Worm (Caenorhabditis elegans): ENCODE measurements around the gene R07B7.10.
A peak's percentile ranks its signal among the peaks of the same experiment; 100 is the strongest.

R07B7.10 gene

ce11 chrV:12063036-12063435 is 20.0 kb upstream of the R07B7.10 start, which contains the start of gene clh-6:
Gene clh-6, minus strand, starts transcription at chrV:12063368.
- TF ChIP-seq efl-3 (GFP tag; optimal IDR thresholded peaks at IDR 0.05) (no peak), unc-30 (tag; optimal IDR thresholded peaks at IDR 0.05) (no peak), ama-1 (optimal IDR thresholded peaks at IDR 0.05) (peak; percentile 51), skn-1 (tag; optimal IDR thresholded peaks at IDR 0.05) (no peak), lir-3 (tag; optimal IDR thresholded peaks at IDR 0.05; ENCODE audit: poor library complexity) (no peak), efl-1 (optimal IDR thresholded peaks at IDR 0.05) (no peak), efl-1 (GFP tag; optimal IDR thresholded peaks at IDR 0.05 in 1 of 2) (peak in 1 of 2 experiments; percentile 64), pax-3 (tag; optimal IDR thresholded peaks at IDR 0.05) (peak; percentile 22), zag-1 (tag; optimal IDR thresholded peaks at IDR 0.05) (no peak), elt-2 (tag; optimal IDR thresholded peaks at IDR 0.05) (no peak), egl-27 (tag; optimal IDR thresholded peaks at IDR 0.05) (no peak)

ce11 chrV:12065369-12065768 is 17.6 kb upstream of the R07B7.10 start, which contains the start of gene pqn-53:
Gene pqn-53, minus strand, starts transcription at chrV:12065391.
- TF ChIP-seq nhr-47 (tag; optimal IDR thresholded peaks at IDR 0.05) (no peak), nhr-85 (tag) (peak; percentile 64), rnt-1 (tag; optimal IDR thresholded peaks at IDR 0.05) (peak; percentile 50), lin-14 (GFP tag; optimal IDR thresholded peaks at IDR 0.05) (peak; percentile 63), nhr-76 (tag; optimal IDR thresholded peaks at IDR 0.05) (no peak), ets-5 (GFP tag; IDR thresholded peaks at IDR 0.05) (no peak), pag-3 (tag; optimal IDR thresholded peaks at IDR 0.05; ENCODE audit: borderline replicate concordance, insufficient read depth) (peak; percentile 30), fos-1 (tag; optimal IDR thresholded peaks at IDR 0.05) (peak; percentile 18), lsy-2 (tag; optimal IDR thresholded peaks at IDR 0.05) (peak in 1 of 2 experiments; percentile 21), snu-23 (GFP tag; optimal IDR thresholded peaks at IDR 0.05) (peak; percentile 8), nhr-71 (tag; optimal IDR thresholded peaks at IDR 0.05) (no peak), efl-1 (optimal IDR thresholded peaks at IDR 0.05) (peak in 1 of 2 experiments; percentile 5), efl-1 (GFP tag; optimal IDR thresholded peaks at IDR 0.05 in 1 of 2) (peak; percentile 6 to 71)

- TF ChIP-seq elt-2 (tag; optimal IDR thresholded peaks at IDR 0.05) (no peak), unc-62 (GFP tag; optimal IDR thresholded peaks at IDR 0.05) (no peak), nhr-77 (tag; optimal IDR thresholded peaks at IDR 0.05) (no peak), lin-39 (tag; optimal IDR thresholded peaks at IDR 0.05) (no peak), lin-13 (GFP tag; optimal IDR thresholded peaks at IDR 0.05) (no peak), pax-3 (tag; optimal IDR thresholded peaks at IDR 0.05) (peak; percentile 52), mdl-1 (tag; optimal IDR thresholded peaks at IDR 0.05) (no peak), F16B12.6 (tag; optimal IDR thresholded peaks at IDR 0.05) (peak; percentile 82), snu-23 (GFP tag; optimal IDR thresholded peaks at IDR 0.05) (peak; percentile 34), lsy-2 (tag; optimal IDR thresholded peaks at IDR 0.05) (peak; percentile 40 to 60), ceh-82 (tag; optimal IDR thresholded peaks at IDR 0.05) (peak in 1 of 3 experiments; percentile 8), Y116A8C.19 (tag; optimal IDR thresholded peaks at IDR 0.05; ENCODE audit: borderline replicate concordance) (no peak), efl-1 (optimal IDR thresholded peaks at IDR 0.05) (peak; percentile 13 to 42), efl-1 (GFP tag; optimal IDR thresholded peaks at IDR 0.05 in 1 of 2) (peak; percentile 59 to 94), ztf-4 (tag; optimal IDR thresholded peaks at IDR 0.05) (no peak), ceh-63 (GFP tag; optimal IDR thresholded peaks at IDR 0.05) (no peak), dsc-1 (tag; optimal IDR thresholded peaks at IDR 0.05) (no peak), xbp-1 (tag; optimal IDR thresholded peaks at IDR 0.05) (peak; percentile 19), ceh-90 (tag; optimal IDR thresholded peaks at IDR 0.05) (no peak), nhr-71 (tag; optimal IDR thresholded peaks at IDR 0.05) (peak; percentile 25), zip-4 (GFP tag; optimal IDR thresholded peaks at IDR 0.05) (no peak), lir-3 (tag; optimal IDR thresholded peaks at IDR 0.05; ENCODE audit: poor library complexity) (peak; percentile 1), isw-1 (GFP tag; IDR thresholded peaks at IDR 0.05) (no peak), blmp-1 (tag; optimal IDR thresholded peaks at IDR 0.05) (peak; percentile 34), nhr-90 (tag; optimal IDR thresholded peaks at IDR 0.05; ENCODE audit: poor library complexity) (peak; percentile 14), ces-1 (GFP tag; optimal IDR thresholded peaks at IDR 0.05) (no peak), lin-35 (GFP tag; optimal IDR thresholded peaks at IDR 0.05) (peak; percentile 20 to 57), lin-14 (GFP tag; optimal IDR thresholded peaks at IDR 0.05) (no peak), alr-1 (tag; optimal IDR thresholded peaks at IDR 0.05; ENCODE audit: borderline replicate concordance) (no peak), dpl-1 (GFP tag; optimal IDR thresholded peaks at IDR 0.05) (peak; percentile 18 to 53 (median 22)), C16A3.4 (tag; optimal IDR thresholded peaks at IDR 0.05) (peak; percentile 5), sup-37 (GFP tag; optimal IDR thresholded peaks at IDR 0.05) (no peak), mep-1 (tag; optimal IDR thresholded peaks at IDR 0.05) (peak; percentile 54), unc-130 (tag; optimal IDR thresholded peaks at IDR 0.05) (no peak)
Observed at ce11 chrV:12065859-12066258, 17.2 kb upstream of the R07B7.10 start.
